Fruit fly (Drosophila melanogaster) whole organism, adult: ENCODE measurements around the gene CG45073.

Experiments
- CG11617 ChIP-seq: fragments of 200-800 bp; sonication (Bioruptor generic); optimal IDR thresholded peaks from 2 replicates; lab custom pipeline; 2017; ENCODE audit warnings: mild to moderate bottlenecking, missing biosample characterization, missing genetic modification reagents, missing genetic modification characterization
- CG1620 ChIP-seq: fragments of 200-800 bp; sonication (Bioruptor generic); optimal IDR thresholded peaks from 2 replicates; lab custom pipeline; 2016; ENCODE audit warnings: missing biosample characterization, missing genetic modification characterization
- CG7101 ChIP-seq: fragments of 200-800 bp; sonication (Bioruptor generic); optimal IDR thresholded peaks from 2 replicates; lab custom pipeline; 2018; ENCODE audit warnings: missing biosample characterization, mild to moderate bottlenecking, missing genetic modification characterization, moderate library complexity
- Mnt ChIP-seq: fragments of 200-800 bp; sonication (Bioruptor generic); optimal IDR thresholded peaks from 2 replicates; lab custom pipeline; 2016; ENCODE audit warnings: missing biosample characterization, mild to moderate bottlenecking, missing genetic modification characterization
- cnc ChIP-seq, 2 experiments: fragments of >200 bp; optimal IDR thresholded peaks; 2 replicates each; lab custom pipeline; 2017

DNA sequence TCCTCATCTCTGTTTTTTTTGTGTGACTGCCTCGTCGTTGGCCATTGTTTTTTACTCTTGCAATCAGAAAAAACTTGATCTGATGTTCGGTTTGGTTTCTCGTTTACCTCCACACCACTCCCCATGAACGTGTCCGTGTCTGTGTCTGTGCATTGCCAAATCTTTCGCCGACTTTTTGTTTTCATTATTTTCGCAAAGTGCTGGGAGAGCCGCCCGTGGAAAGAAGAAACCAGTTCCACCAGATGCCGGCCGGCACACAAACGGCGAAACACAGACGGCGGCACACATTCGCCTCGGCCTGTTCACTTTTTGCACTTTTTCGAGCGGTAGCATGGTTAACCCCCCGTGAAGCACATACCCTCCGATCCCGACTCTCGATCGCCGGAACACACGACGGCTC lies 29.2 kb downstream of the CG45073 start:
- TF ChIP-seq CG7101 (tag; lab: Kevin White, UChicago) (no peak), CG1620 (GFP tag; lab: Kevin White, UChicago) (no peak), Mnt (GFP tag; lab: Kevin White, UChicago) (no peak), CG11617 (GFP tag; lab: Kevin White, UChicago) (no peak), cnc (optimal IDR thresholded peaks at IDR 0.05; lab: Kevin White, UChicago) (no peak)
